Worm (Caenorhabditis elegans): ENCODE results near the gene col-166.

col-166 gene

DNA sequence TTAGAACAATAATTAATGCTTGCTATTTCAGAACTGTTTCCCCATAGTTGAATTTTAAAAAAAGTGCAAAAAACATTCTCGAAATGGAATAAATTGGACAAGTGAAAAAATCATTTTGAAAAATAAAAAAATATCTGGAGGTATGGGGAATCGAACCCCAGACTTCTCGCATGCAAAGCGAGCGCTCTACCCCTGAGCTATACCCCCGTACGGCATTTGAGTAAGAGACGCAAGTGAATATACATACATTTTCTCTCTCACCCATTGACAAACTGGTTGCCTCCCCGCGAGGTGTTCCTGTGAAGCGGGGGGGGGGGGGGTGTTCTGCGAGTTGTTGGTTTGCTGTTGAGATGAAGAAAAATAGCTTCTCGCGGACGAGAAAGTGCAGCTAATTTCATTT is 12.3 kb downstream of the col-166 start:
- TF ChIP-seq ceh-6 (GFP tag; optimal IDR thresholded peaks at IDR 0.05) (peak; percentile 87), dmd-4 (tag; optimal IDR thresholded peaks at IDR 0.05; ENCODE audit: borderline replicate concordance) (peak; percentile 73), Y22D7AL.16 (tag; optimal IDR thresholded peaks at IDR 0.05) (peak; percentile 86), hlh-30 (tag; optimal IDR thresholded peaks at IDR 0.05; ENCODE audit: insufficient read depth) (peak; percentile 8), ceh-30 (tag; optimal IDR thresholded peaks at IDR 0.05) (no peak), ceh-22 (tag; optimal IDR thresholded peaks at IDR 0.05) (no peak), fkh-10 (GFP tag; optimal IDR thresholded peaks at IDR 0.05) (no peak), C08G9.2 (tag; optimal IDR thresholded peaks at IDR 0.05) (peak; percentile 81), elt-2 (tag; optimal IDR thresholded peaks at IDR 0.05) (peak; percentile 95), lin-11 (tag; optimal IDR thresholded peaks at IDR 0.05) (peak; percentile 85), ceh-31 (tag; optimal IDR thresholded peaks at IDR 0.05) (peak; percentile 80), che-1 (tag; optimal IDR thresholded peaks at IDR 0.05) (peak; percentile 91), pha-2 (tag; optimal IDR thresholded peaks at IDR 0.05) (peak; percentile 76), pha-4 (tag; optimal IDR thresholded peaks at IDR 0.05) (no peak), eyg-1 (tag; optimal IDR thresholded peaks at IDR 0.05) (peak; percentile 93), ets-4 (tag; optimal IDR thresholded peaks at IDR 0.05) (peak; percentile 54), pat-9 (tag; optimal IDR thresholded peaks at IDR 0.05) (peak; percentile 91), ref-2 (tag; optimal IDR thresholded peaks at IDR 0.05) (peak; percentile 78), hlh-8 (tag; optimal IDR thresholded peaks at IDR 0.05) (peak; percentile 65), ceh-18 (tag; optimal IDR thresholded peaks at IDR 0.05) (peak; percentile 71), nhr-11 (tag; optimal IDR thresholded peaks at IDR 0.05) (no peak), pqm-1 (tag; optimal IDR thresholded peaks at IDR 0.05) (no peak), nfya-1 (tag; optimal IDR thresholded peaks at IDR 0.05) (peak; percentile 56), ceh-45 (GFP tag; IDR thresholded peaks at IDR 0.05) (peak; percentile 91), pros-1 (tag; optimal IDR thresholded peaks at IDR 0.05) (no peak), ttx-3 (tag; optimal IDR thresholded peaks at IDR 0.05) (peak; percentile 91), pax-1 (tag; optimal IDR thresholded peaks at IDR 0.05) (no peak), hlh-6 (tag; optimal IDR thresholded peaks at IDR 0.05) (peak; percentile 93), madf-2 (tag; optimal IDR thresholded peaks at IDR 0.05) (peak; percentile 82), fax-1 (tag; optimal IDR thresholded peaks at IDR 0.05) (peak; percentile 88), pag-3 (tag; optimal IDR thresholded peaks at IDR 0.05; ENCODE audit: borderline replicate concordance) (peak; percentile 77), rnt-1 (tag; optimal IDR thresholded peaks at IDR 0.05) (peak; percentile 76), K02D7.2 (tag; optimal IDR thresholded peaks at IDR 0.05) (peak; percentile 91), hlh-13 (GFP tag; optimal IDR thresholded peaks at IDR 0.05) (peak; percentile 61), ceh-24 (tag; optimal IDR thresholded peaks at IDR 0.05) (peak; percentile 78), odd-2 (tag; optimal IDR thresholded peaks at IDR 0.05) (peak; percentile 45), T23F11.4 (GFP tag; optimal IDR thresholded peaks at IDR 0.05) (peak; percentile 89), ceh-2 (tag; optimal IDR thresholded peaks at IDR 0.05) (peak; percentile 73), mec-3 (tag; optimal IDR thresholded peaks at IDR 0.05; ENCODE audit: borderline replicate concordance) (no peak), unc-42 (tag; optimal IDR thresholded peaks at IDR 0.05) (peak; percentile 51), unc-55 (GFP tag; optimal IDR thresholded peaks at IDR 0.05) (no peak), dve-1 (tag; optimal IDR thresholded peaks at IDR 0.05) (peak; percentile 84), ceh-34 (tag; optimal IDR thresholded peaks at IDR 0.05) (peak; percentile 90), syd-9 (tag; optimal IDR thresholded peaks at IDR 0.05) (peak; percentile 88), sox-2 (GFP tag; IDR thresholded peaks at IDR 0.05) (peak; percentile 89), unc-3 (GFP tag; conservative IDR thresholded peaks at IDR 0.05) (peak; percentile 97), unc-3 (tag; optimal IDR thresholded peaks at IDR 0.05) (peak; percentile 94), tbx-2 (tag; optimal IDR thresholded peaks at IDR 0.05) (peak; percentile 92), sdc-2 (tag; optimal IDR thresholded peaks at IDR 0.05) (peak; percentile 95), gmeb-2 (tag; optimal IDR thresholded peaks at IDR 0.05) (peak; percentile 92), lim-6 (tag; optimal IDR thresholded peaks at IDR 0.05) (peak; percentile 81), ceh-48 (tag; optimal IDR thresholded peaks at IDR 0.05) (peak; percentile 80), elt-4 (tag; optimal IDR thresholded peaks at IDR 0.05) (no peak)
